Worm (Caenorhabditis elegans) whole organism, L1 larva: Measurements from ENCODE around the gene F21D12.2.

Experiments used
- C16A3.4 ChIP-seq: fragments of 150-350 bp; optimal IDR thresholded peaks from 2 replicates; lab custom pipeline; 2014; ENCODE audit warnings: missing biosample characterization, missing genetic modification characterization
- F16B12.6 ChIP-seq: fragments of 150-350 bp; optimal IDR thresholded peaks from 2 replicates; lab custom pipeline; 2014; ENCODE audit warnings: missing biosample characterization, missing genetic modification characterization
- Y116A8C.19 ChIP-seq: sonication (generic microtip); optimal IDR thresholded peaks from 2 replicates; lab custom pipeline; 2016; ENCODE audit warnings: missing compliant biosample characterization, missing genetic modification characterization, borderline replicate concordance
- aha-1 ChIP-seq: fragments of 150-350 bp; optimal IDR thresholded peaks from 2 replicates; lab custom pipeline; 2014; ENCODE audit warnings: missing biosample characterization, missing genetic modification characterization
- blmp-1 ChIP-seq: fragments of 150-350 bp; optimal IDR thresholded peaks from 2 replicates; lab custom pipeline; 2014; ENCODE audit warnings: missing biosample characterization, missing genetic modification characterization
- ceh-63 ChIP-seq: fragments of 200-800 bp; sonication (Bioruptor generic); optimal IDR thresholded peaks from 2 replicates; lab custom pipeline; 2018; ENCODE audit warnings: mild to moderate bottlenecking, missing genetic modification characterization, missing compliant biosample characterization
- ces-1 ChIP-seq: fragments of 150-350 bp; optimal IDR thresholded peaks from 2 replicates; lab custom pipeline; 2014; ENCODE audit warnings: missing biosample characterization, missing genetic modification reagents, missing genetic modification characterization
- efl-1 ChIP-seq, 4 experiments: fragments of 150-350 bp; optimal IDR thresholded peaks in 3 of 4; peaks in 1 of 4; 1 replicate in 1 of 4; 2 replicates in 3 of 4; lab custom pipeline; 2014; ENCODE audit warnings: missing biosample characterization in 2 of 4, missing genetic modification characterization in 2 of 4, missing genetic modification reagents in 2 of 4
- egl-13 ChIP-seq: sonication (generic microtip); optimal IDR thresholded peaks from 2 replicates; lab custom pipeline; 2016; ENCODE audit warnings: missing genotype, missing genetic modification reagents, missing genetic modification characterization, missing compliant biosample characterization
- egl-27 ChIP-seq, 2 experiments: fragments of 150-350 bp in 1 of 2; sonication (generic microtip); optimal IDR thresholded peaks; 3 replicates each; lab custom pipeline; 2017 to 2018; ENCODE audit warnings: missing biosample characterization in 2 of 2, missing genetic modification characterization in 2 of 2, missing genetic modification reagents in 2 of 2
- elt-2 ChIP-seq: sonication (generic microtip); optimal IDR thresholded peaks from 2 replicates; lab custom pipeline; 2016; ENCODE audit warnings: missing genetic modification characterization, mild to moderate bottlenecking, inconsistent platforms, missing compliant biosample characterization, missing genetic modification reagents
- elt-3 ChIP-seq, 6 experiments: fragments of 150-350 bp in 1 of 6; sonication (generic microtip); optimal IDR thresholded peaks; 2 replicates each; lab custom pipeline; 2017 to 2018; ENCODE audit warnings: missing biosample characterization in 6 of 6, missing genetic modification characterization in 6 of 6, inconsistent platforms in 1 of 6
- fkh-10 ChIP-seq: sonication (generic microtip); optimal IDR thresholded peaks from 2 replicates; lab custom pipeline; 2017; ENCODE audit warnings: missing biosample characterization, missing genetic modification reagents, missing genetic modification characterization
- fkh-8 ChIP-seq: sonication (generic microtip); optimal IDR thresholded peaks from 2 replicates; lab custom pipeline; 2016; ENCODE audit warnings: mild to moderate bottlenecking, missing genetic modification characterization, missing compliant biosample characterization
- hlh-17 ChIP-seq: fragments of 200-800 bp; sonication (Bioruptor generic); optimal IDR thresholded peaks from 2 replicates; lab custom pipeline; 2018; ENCODE audit warnings: missing genetic modification characterization, mild to moderate bottlenecking, missing compliant biosample characterization, moderate library complexity, borderline replicate concordance
- hlh-4 ChIP-seq: sonication (generic microtip); optimal IDR thresholded peaks from 2 replicates; lab custom pipeline; 2016; ENCODE audit warnings: mild to moderate bottlenecking, missing genetic modification characterization, missing compliant biosample characterization
- hpl-2 ChIP-seq: fragments of 150-350 bp; optimal IDR thresholded peaks from 2 replicates; lab custom pipeline; 2014; ENCODE audit warnings: missing biosample characterization, missing genetic modification reagents, missing genetic modification characterization
- irx-1 ChIP-seq: sonication (generic microtip); optimal IDR thresholded peaks from 2 replicates; lab custom pipeline; 2016; ENCODE audit warnings: missing genetic modification characterization, missing compliant biosample characterization
- isw-1 ChIP-seq: fragments of 200-800 bp; sonication (Bioruptor generic); IDR thresholded peaks from 2 replicates; pipeline ENCODE4 v1.3.6; 2022; ENCODE audit warnings: missing genetic modification characterization, missing compliant biosample characterization
- jun-1 ChIP-seq: fragments of 150-350 bp; optimal IDR thresholded peaks from 2 replicates; lab custom pipeline; 2014; ENCODE audit warnings: missing biosample characterization, missing genetic modification reagents, missing genetic modification characterization
- lin-13 ChIP-seq: fragments of 150-350 bp; optimal IDR thresholded peaks from 2 replicates; lab custom pipeline; 2014; ENCODE audit warnings: missing biosample characterization, missing genetic modification reagents, missing genetic modification characterization
- lin-35 ChIP-seq, 2 experiments: fragments of 150-350 bp; optimal IDR thresholded peaks; 2 replicates each; lab custom pipeline; 2014; ENCODE audit warnings: missing biosample characterization in 2 of 2, missing genetic modification characterization in 2 of 2, missing genetic modification reagents in 2 of 2
- lin-39 ChIP-seq: fragments of 150-350 bp; optimal IDR thresholded peaks from 2 replicates; lab custom pipeline; 2014; ENCODE audit warnings: missing biosample characterization, missing genetic modification reagents, missing genetic modification characterization
- lir-3 ChIP-seq: sonication (generic microtip); optimal IDR thresholded peaks from 2 replicates; lab custom pipeline; 2016; ENCODE audit warnings: mild to moderate bottlenecking, missing genetic modification characterization, moderate library complexity, missing compliant biosample characterization; ENCODE audit not compliant: poor library complexity
- mdl-1 ChIP-seq, 2 experiments: fragments of 150-350 bp; optimal IDR thresholded peaks; 2 replicates each; lab custom pipeline; 2014 to 2017; ENCODE audit warnings: missing biosample characterization in 2 of 2, missing genetic modification characterization in 2 of 2, inconsistent platforms in 1 of 2
- mef-2 ChIP-seq: fragments of 150-350 bp; optimal IDR thresholded peaks from 2 replicates; lab custom pipeline; 2014; ENCODE audit warnings: missing biosample characterization, missing genetic modification characterization
- nhr-12 ChIP-seq: sonication (generic microtip); optimal IDR thresholded peaks from 2 replicates; lab custom pipeline; 2017; ENCODE audit warnings: missing biosample characterization, missing genetic modification characterization
- nhr-19 ChIP-seq: fragments of 200-800 bp; sonication (Bioruptor generic); conservative IDR thresholded peaks from 2 replicates; pipeline ENCODE4 v1.3.6; 2022; ENCODE audit warnings: missing genetic modification characterization, missing compliant biosample characterization
- nhr-20 ChIP-seq: sonication (generic microtip); optimal IDR thresholded peaks from 2 replicates; lab custom pipeline; 2016; ENCODE audit warnings: mild to moderate bottlenecking, missing genetic modification characterization, missing compliant biosample characterization
- nhr-237 ChIP-seq: fragments of 150-350 bp; optimal IDR thresholded peaks from 2 replicates; lab custom pipeline; 2014; ENCODE audit warnings: missing biosample characterization, missing genetic modification characterization
- nhr-76 ChIP-seq: sonication (generic microtip); optimal IDR thresholded peaks from 2 replicates; lab custom pipeline; 2017; ENCODE audit warnings: missing biosample characterization, missing genetic modification characterization
- nhr-77 ChIP-seq: fragments of 150-350 bp; optimal IDR thresholded peaks from 2 replicates; lab custom pipeline; 2014; ENCODE audit warnings: missing biosample characterization, missing genetic modification characterization
- nhr-84 ChIP-seq: sonication (generic microtip); optimal IDR thresholded peaks from 2 replicates; lab custom pipeline; 2017; ENCODE audit warnings: missing biosample characterization, missing genetic modification characterization
- nhr-90 ChIP-seq: sonication (generic microtip); optimal IDR thresholded peaks from 2 replicates; lab custom pipeline; 2016; ENCODE audit warnings: mild to moderate bottlenecking, missing genetic modification characterization, missing compliant biosample characterization; ENCODE audit not compliant: poor library complexity
- pag-3 ChIP-seq: sonication (generic microtip); optimal IDR thresholded peaks from 2 replicates; lab custom pipeline; 2017; ENCODE audit warnings: missing genetic modification characterization, mild to moderate bottlenecking, missing compliant biosample characterization, antibody characterized with exemption, borderline replicate concordance; ENCODE audit not compliant: insufficient read depth
- pax-3 ChIP-seq: fragments of 200-800 bp; sonication (Bioruptor generic); optimal IDR thresholded peaks from 2 replicates; lab custom pipeline; 2018; ENCODE audit warnings: mild to moderate bottlenecking, missing genetic modification characterization, moderate library complexity, missing compliant biosample characterization
- pqm-1 ChIP-seq: sonication (generic microtip); optimal IDR thresholded peaks from 3 replicates; lab custom pipeline; 2017; ENCODE audit warnings: missing biosample characterization, missing genetic modification characterization
- rnt-1 ChIP-seq: sonication (generic microtip); optimal IDR thresholded peaks from 2 replicates; lab custom pipeline; 2016; ENCODE audit warnings: mild to moderate bottlenecking, missing genetic modification characterization, moderate library complexity, missing compliant biosample characterization
- skn-1 ChIP-seq: fragments of 150-350 bp; optimal IDR thresholded peaks from 2 replicates; lab custom pipeline; 2014; ENCODE audit warnings: missing biosample characterization, missing genetic modification characterization
- snu-23 ChIP-seq: sonication (generic microtip); optimal IDR thresholded peaks from 2 replicates; lab custom pipeline; 2016; ENCODE audit warnings: missing genetic modification characterization, missing compliant biosample characterization
- sox-4 ChIP-seq: sonication (generic microtip); optimal IDR thresholded peaks from 2 replicates; lab custom pipeline; 2016; ENCODE audit warnings: missing genetic modification characterization, missing compliant biosample characterization
- sup-37 ChIP-seq: fragments of 200-800 bp; sonication (Bioruptor generic); optimal IDR thresholded peaks from 2 replicates; lab custom pipeline; 2018; ENCODE audit warnings: mild to moderate bottlenecking, missing genetic modification characterization, missing compliant biosample characterization
- tbx-2 ChIP-seq: sonication (generic microtip); optimal IDR thresholded peaks from 2 replicates; lab custom pipeline; 2016; ENCODE audit warnings: missing genetic modification characterization, missing compliant biosample characterization
- tlp-1 ChIP-seq: fragments of 150-350 bp; optimal IDR thresholded peaks from 2 replicates; lab custom pipeline; 2014; ENCODE audit warnings: missing biosample characterization, missing genetic modification characterization
- unc-130 ChIP-seq: fragments of 150-350 bp; optimal IDR thresholded peaks from 2 replicates; lab custom pipeline; 2017; ENCODE audit warnings: missing biosample characterization, missing genetic modification characterization, inconsistent platforms
- unc-30 ChIP-seq: sonication (generic microtip); optimal IDR thresholded peaks from 2 replicates; lab custom pipeline; 2017; ENCODE audit warnings: missing biosample characterization, missing genetic modification characterization
- unc-62 ChIP-seq: fragments of 150-350 bp; optimal IDR thresholded peaks from 2 replicates; lab custom pipeline; 2014; ENCODE audit warnings: missing biosample characterization, missing genetic modification reagents, missing genetic modification characterization
- unc-86 ChIP-seq: sonication (generic microtip); optimal IDR thresholded peaks from 2 replicates; lab custom pipeline; 2016; ENCODE audit warnings: missing genetic modification characterization, missing compliant biosample characterization
- unc-98 ChIP-seq: fragments of 200-800 bp; sonication (Bioruptor generic); IDR thresholded peaks from 2 replicates; pipeline ENCODE4 v1.3.6; 2022; ENCODE audit warnings: missing genetic modification characterization, missing compliant biosample characterization
- vab-15 ChIP-seq: sonication (generic microtip); optimal IDR thresholded peaks from 2 replicates; lab custom pipeline; 2017; ENCODE audit warnings: missing genotype, mild to moderate bottlenecking, missing genetic modification characterization, missing compliant biosample characterization
- xbp-1 ChIP-seq: sonication (generic microtip); optimal IDR thresholded peaks from 2 replicates; lab custom pipeline; 2016; ENCODE audit warnings: missing genetic modification characterization, missing compliant biosample characterization
- zag-1 ChIP-seq: fragments of 150-350 bp; optimal IDR thresholded peaks from 2 replicates; lab custom pipeline; 2014; ENCODE audit warnings: missing biosample characterization, missing genetic modification characterization
- ztf-11 ChIP-seq, 2 experiments: sonication (generic microtip); optimal IDR thresholded peaks; 2 replicates each; lab custom pipeline; 2016 to 2017; ENCODE audit warnings: missing genetic modification characterization in 2 of 2, missing biosample characterization in 1 of 2, missing compliant biosample characterization in 1 of 2

F21D12.2 gene

ce11 chrII:7323317-7323716 lies 5.7 kb downstream of the F21D12.2 start:
- TF ChIP-seq unc-130 (tag; lab: Kevin White, UChicago) (no peak), hpl-2 (GFP tag; lab: Kevin White, UChicago) (no peak), ceh-63 (no peak), tbx-2 (tag; lab: Kevin White, UChicago) (peak; percentile 20), sup-37 (peak; percentile 29), xbp-1 (tag; lab: Kevin White, UChicago) (peak; percentile 33), nhr-76 (tag; lab: Kevin White, UChicago) (no peak), efl-1 (optimal IDR thresholded peaks at IDR 0.05; lab: Kevin White, UChicago) (peak; percentile 16 to 41), efl-1 (GFP tag; optimal IDR thresholded peaks at IDR 0.05 in 1 of 2; lab: Kevin White, UChicago) (peak; percentile 0 to 2), elt-3 (tag; optimal IDR thresholded peaks at IDR 0.05; lab: Kevin White, UChicago) (no peak), nhr-84 (tag; lab: Kevin White, UChicago) (no peak), unc-98 (no peak), aha-1 (tag; lab: Kevin White, UChicago) (no peak), ztf-11 (tag; optimal IDR thresholded peaks at IDR 0.05; lab: Kevin White, UChicago) (no peak), C16A3.4 (tag; lab: Kevin White, UChicago) (peak; percentile 36), fkh-10 (GFP tag; lab: Kevin White, UChicago) (no peak), pax-3 (tag; lab: Kevin White, UChicago) (no peak), lin-13 (GFP tag; lab: Kevin White, UChicago) (no peak), lin-39 (tag; lab: Kevin White, UChicago) (peak; percentile 82), lin-35 (GFP tag; optimal IDR thresholded peaks at IDR 0.05; lab: Kevin White, UChicago) (peak in 1 of 2 experiments; percentile 2), nhr-237 (no peak), isw-1 (GFP tag; lab: Robert Waterston, UW) (no peak), tlp-1 (tag; lab: Kevin White, UChicago) (no peak), fkh-8 (tag; lab: Kevin White, UChicago) (no peak), egl-27 (tag; optimal IDR thresholded peaks at IDR 0.05; lab: Kevin White, UChicago) (no peak), irx-1 (peak; percentile 50), sox-4 (no peak), mdl-1 (tag; optimal IDR thresholded peaks at IDR 0.05; lab: Kevin White, UChicago) (peak in 1 of 2 experiments; percentile 58), F16B12.6 (tag; lab: Kevin White, UChicago) (no peak), unc-86 (tag; lab: Kevin White, UChicago) (no peak), nhr-12 (tag; lab: Kevin White, UChicago) (no peak), pqm-1 (no peak), elt-2 (tag; lab: Kevin White, UChicago) (no peak), zag-1 (tag; lab: Kevin White, UChicago) (no peak), mef-2 (tag; lab: Kevin White, UChicago) (peak; percentile 22), ces-1 (no peak), blmp-1 (no peak), nhr-20 (peak; percentile 65), hlh-17 (GFP tag; lab: Kevin White, UChicago) (no peak), skn-1 (tag; lab: Kevin White, UChicago) (no peak), jun-1 (tag; lab: Kevin White, UChicago) (no peak), egl-13 (tag; lab: Kevin White, UChicago) (no peak), nhr-90 (tag; lab: Kevin White, UChicago) (no peak), vab-15 (tag; lab: Kevin White, UChicago) (peak; percentile 79), snu-23 (GFP tag; lab: Kevin White, UChicago) (peak; percentile 72), unc-30 (tag; lab: Kevin White, UChicago) (no peak), lir-3 (tag; lab: Kevin White, UChicago) (peak; percentile 58), hlh-4 (no peak), Y116A8C.19 (no peak), nhr-19 (GFP tag; lab: Robert Waterston, UW) (peak; percentile 81), unc-62 (GFP tag; lab: Kevin White, UChicago) (no peak), rnt-1 (peak; percentile 90), nhr-77 (no peak), pag-3 (no peak)
